Worm (Caenorhabditis elegans) whole organism, L4 larva: Measurements from ENCODE around the gene T24C2.5.

Source experiments
- F37D6.2 ChIP-seq: sonication (generic microtip); optimal IDR thresholded peaks from 2 replicates; lab custom pipeline; 2016; ENCODE audit warnings: mild to moderate bottlenecking, missing genetic modification characterization, missing compliant biosample characterization
- T20F7.1 ChIP-seq: fragments of 200-800 bp; sonication (Bioruptor generic); optimal IDR thresholded peaks from 2 replicates; lab custom pipeline; 2018; ENCODE audit warnings: mild to moderate bottlenecking, missing genetic modification characterization, missing compliant biosample characterization
- T26A8.4 ChIP-seq: fragments of 200-800 bp; sonication (Bioruptor generic); IDR thresholded peaks from 2 replicates; pipeline ENCODE4 v1.3.6; 2022; ENCODE audit warnings: missing genetic modification characterization, missing compliant biosample characterization
- Y48G9A.11 ChIP-seq: fragments of 200-800 bp; sonication (Bioruptor generic); IDR thresholded peaks from 2 replicates; pipeline ENCODE4 v1.3.6; 2022; ENCODE audit warnings: missing genetic modification reagents, missing genetic modification characterization, missing compliant biosample characterization
- Y5F2A.4 ChIP-seq: fragments of 200-800 bp; sonication (Bioruptor generic); optimal IDR thresholded peaks from 2 replicates; lab custom pipeline; 2018; ENCODE audit warnings: mild to moderate bottlenecking, missing genetic modification characterization, missing compliant biosample characterization
- ZK337.2 ChIP-seq: fragments of 200-800 bp; sonication (Bioruptor generic); IDR thresholded peaks from 2 replicates; pipeline ENCODE4 v1.3.6; 2022; ENCODE audit warnings: missing genetic modification reagents, missing genetic modification characterization, missing compliant biosample characterization
- ZK546.5 ChIP-seq, 2 experiments: sonication (generic microtip); optimal IDR thresholded peaks; 2 replicates each; lab custom pipeline; 2017; ENCODE audit warnings: missing biosample characterization in 2 of 2, missing genetic modification characterization in 2 of 2
- aha-1 ChIP-seq: fragments of 150-350 bp; peaks from one replicate; lab custom pipeline; 2014; ENCODE audit warnings: missing biosample characterization, missing genetic modification characterization
- arid-1 ChIP-seq: fragments of 200-800 bp; sonication (Bioruptor generic); conservative IDR thresholded peaks from 2 replicates; pipeline ENCODE4 v1.3.6; 2022; ENCODE audit warnings: missing genetic modification reagents, missing genetic modification characterization, missing compliant biosample characterization
- ceh-20 ChIP-seq: fragments of 200-800 bp; sonication (Bioruptor generic); IDR thresholded peaks from 2 replicates; pipeline ENCODE4 v1.3.6; 2022; ENCODE audit warnings: missing genetic modification reagents, missing genetic modification characterization, missing compliant biosample characterization
- ces-1 ChIP-seq: fragments of 150-350 bp; sonication (generic microtip); optimal IDR thresholded peaks from 4 replicates; lab custom pipeline; 2014; ENCODE audit warnings: missing biosample characterization, missing genetic modification reagents, missing genetic modification characterization
- cey-2 ChIP-seq: sonication (generic microtip); optimal IDR thresholded peaks from 3 replicates; lab custom pipeline; 2017; ENCODE audit warnings: missing genetic modification characterization, mild to moderate bottlenecking, missing compliant biosample characterization, antibody characterized with exemption, borderline replicate concordance; ENCODE audit not compliant: insufficient read depth
- ctbp-1 ChIP-seq: fragments of 200-800 bp; sonication (Bioruptor generic); IDR thresholded peaks from 2 replicates; pipeline ENCODE4 v1.3.6; 2022; ENCODE audit warnings: missing genetic modification reagents, missing genetic modification characterization, missing compliant biosample characterization
- dmd-6 ChIP-seq: fragments of 200-800 bp; sonication (Bioruptor generic); IDR thresholded peaks from 2 replicates; pipeline ENCODE4 v1.3.6; 2022; ENCODE audit warnings: missing genetic modification reagents, missing genetic modification characterization, missing compliant biosample characterization
- dmd-9 ChIP-seq: fragments of 200-800 bp; sonication (Bioruptor generic); IDR thresholded peaks from 2 replicates; pipeline ENCODE4 v1.3.6; 2022; ENCODE audit warnings: missing genetic modification reagents, missing genetic modification characterization, missing compliant biosample characterization
- dve-1 ChIP-seq: sonication (generic microtip); optimal IDR thresholded peaks from 2 replicates; lab custom pipeline; 2017; ENCODE audit warnings: antibody characterized with exemption, mild to moderate bottlenecking, missing genetic modification characterization, missing compliant biosample characterization; ENCODE audit not compliant: insufficient read depth
- egl-43 ChIP-seq: fragments of 200-800 bp; sonication (Bioruptor generic); IDR thresholded peaks from 2 replicates; pipeline ENCODE4 v1.3.6; 2022; ENCODE audit warnings: missing genetic modification reagents, missing genetic modification characterization, missing compliant biosample characterization
- fkh-10 ChIP-seq: fragments of 150-350 bp; optimal IDR thresholded peaks from 2 replicates; lab custom pipeline; 2014; ENCODE audit warnings: missing biosample characterization, missing genetic modification reagents, missing genetic modification characterization
- gei-8 ChIP-seq: fragments of 200-800 bp; sonication (Bioruptor generic); optimal IDR thresholded peaks from 2 replicates; lab custom pipeline; 2018; ENCODE audit warnings: mild to moderate bottlenecking, missing genetic modification characterization, missing compliant biosample characterization
- hif-1 ChIP-seq, 2 experiments: sonication (generic microtip); optimal IDR thresholded peaks; 2 replicates each; lab custom pipeline; 2016 to 2017; ENCODE audit warnings: missing compliant biosample characterization in 2 of 2, missing genetic modification characterization in 2 of 2, missing genetic modification reagents in 2 of 2, missing genotype in 2 of 2, mild to moderate bottlenecking in 1 of 2
- hlh-11 ChIP-seq: fragments of 200-800 bp; sonication (Bioruptor generic); optimal IDR thresholded peaks from 2 replicates; lab custom pipeline; 2018; ENCODE audit warnings: mild to moderate bottlenecking, missing genetic modification characterization, missing compliant biosample characterization
- hlh-30 ChIP-seq: sonication (generic microtip); optimal IDR thresholded peaks from 2 replicates; lab custom pipeline; 2017; ENCODE audit warnings: antibody characterized with exemption, mild to moderate bottlenecking, missing genetic modification characterization, missing compliant biosample characterization; ENCODE audit not compliant: insufficient read depth
- hmg-1.1 ChIP-seq: fragments of 200-800 bp; sonication (Bioruptor generic); IDR thresholded peaks from 2 replicates; pipeline ENCODE4 v1.3.6; 2022; ENCODE audit warnings: missing genetic modification reagents, missing genetic modification characterization, missing compliant biosample characterization
- lim-7 ChIP-seq: fragments of 200-800 bp; sonication (Bioruptor generic); IDR thresholded peaks from 2 replicates; pipeline ENCODE4 v1.3.6; 2022; ENCODE audit warnings: missing genetic modification characterization, missing compliant biosample characterization
- lin-29 ChIP-seq: fragments of 200-800 bp; sonication (Bioruptor generic); IDR thresholded peaks from 2 replicates; pipeline ENCODE4 v1.3.6; 2022; ENCODE audit warnings: missing genetic modification reagents, missing genetic modification characterization, missing compliant biosample characterization
- madf-5 ChIP-seq, 2 experiments: fragments of 200-800 bp; sonication (Bioruptor generic); IDR thresholded peaks; 2 replicates each; pipeline ENCODE4 v1.3.6; 2022; ENCODE audit warnings: missing compliant biosample characterization in 2 of 2, missing genetic modification characterization in 2 of 2
- mdl-1 ChIP-seq, 2 experiments: fragments of 150-350 bp in 1 of 2; sonication (generic microtip) in 1 of 2; optimal IDR thresholded peaks; 2 replicates each; lab custom pipeline; 2014 to 2017; ENCODE audit warnings: missing biosample characterization in 2 of 2, missing genetic modification characterization in 2 of 2
- mep-1 ChIP-seq: fragments of 150-350 bp; sonication (generic microtip); optimal IDR thresholded peaks from 3 replicates; lab custom pipeline; 2014; ENCODE audit warnings: missing biosample characterization, missing genetic modification characterization
- mes-2 ChIP-seq: sonication (generic microtip); optimal IDR thresholded peaks from 2 replicates; lab custom pipeline; 2016; ENCODE audit warnings: missing genotype, mild to moderate bottlenecking, missing genetic modification characterization, missing compliant biosample characterization; ENCODE audit not compliant: poor library complexity, severe bottlenecking
- nhr-102 ChIP-seq: sonication (generic microtip); optimal IDR thresholded peaks from 2 replicates; lab custom pipeline; 2016; ENCODE audit warnings: mild to moderate bottlenecking, missing genetic modification characterization, moderate library complexity, missing compliant biosample characterization
- nhr-111 ChIP-seq: fragments of 200-800 bp; sonication (Bioruptor generic); optimal IDR thresholded peaks from 2 replicates; lab custom pipeline; 2018; ENCODE audit warnings: mild to moderate bottlenecking, missing genetic modification characterization, missing compliant biosample characterization
- nhr-28 ChIP-seq: fragments of 150-350 bp; optimal IDR thresholded peaks from 2 replicates; lab custom pipeline; 2014; ENCODE audit warnings: missing biosample characterization, missing genetic modification characterization
- nhr-42 ChIP-seq: fragments of 200-800 bp; sonication (Bioruptor generic); IDR thresholded peaks from 2 replicates; pipeline ENCODE4 v1.3.6; 2022; ENCODE audit warnings: missing genetic modification characterization, missing compliant biosample characterization
- pha-4 ChIP-seq, 2 experiments: fragments of 150-350 bp in 1 of 2; fragments of 200-800 bp in 1 of 2; sonication (Bioruptor generic) in 1 of 2; IDR thresholded peaks in 1 of 2; optimal IDR thresholded peaks in 1 of 2; 2 replicates each; pipeline versions ENCODE4 v1.3.6 to Lab custom; 2014 to 2022; ENCODE audit warnings: missing genetic modification characterization in 2 of 2, missing genetic modification reagents in 2 of 2, missing biosample characterization in 1 of 2, missing compliant biosample characterization in 1 of 2
- php-3 ChIP-seq: fragments of 200-800 bp; sonication (Bioruptor generic); IDR thresholded peaks from 2 replicates; pipeline ENCODE4 v1.3.6; 2022; ENCODE audit warnings: missing genetic modification reagents, missing genetic modification characterization, missing compliant biosample characterization
- pqm-1 ChIP-seq: sonication (generic microtip); optimal IDR thresholded peaks from 2 replicates; lab custom pipeline; 2017; ENCODE audit warnings: missing biosample characterization, missing genetic modification characterization
- rbr-2 ChIP-seq: sonication (generic microtip); optimal IDR thresholded peaks from 2 replicates; lab custom pipeline; 2016; ENCODE audit warnings: missing genotype, missing genetic modification characterization, missing compliant biosample characterization
- sdz-12 ChIP-seq: fragments of 200-800 bp; sonication (Bioruptor generic); optimal IDR thresholded peaks from 2 replicates; lab custom pipeline; 2018; ENCODE audit warnings: mild to moderate bottlenecking, missing genetic modification characterization, missing compliant biosample characterization
- set-16 ChIP-seq: fragments of 200-800 bp; sonication (Bioruptor generic); IDR thresholded peaks from 2 replicates; pipeline ENCODE4 v1.3.6; 2022; ENCODE audit warnings: missing genetic modification reagents, missing genetic modification characterization, missing compliant biosample characterization
- snpc-4 ChIP-seq: fragments of 150-350 bp; optimal IDR thresholded peaks from 2 replicates; lab custom pipeline; 2014; ENCODE audit warnings: missing biosample characterization, missing genetic modification characterization
- spr-1 ChIP-seq: sonication (generic microtip); optimal IDR thresholded peaks from 2 replicates; lab custom pipeline; 2016; ENCODE audit warnings: mild to moderate bottlenecking, missing genetic modification characterization, missing compliant biosample characterization
- tra-1 ChIP-seq: fragments of 200-800 bp; sonication (Bioruptor generic); IDR thresholded peaks from 2 replicates; pipeline ENCODE4 v1.3.6; 2022; ENCODE audit warnings: missing genetic modification reagents, missing genetic modification characterization, missing compliant biosample characterization
- unc-130 ChIP-seq: sonication (generic microtip); optimal IDR thresholded peaks from 2 replicates; lab custom pipeline; 2016; ENCODE audit warnings: missing genetic modification reagents, missing genetic modification characterization, missing compliant biosample characterization
- unc-39 ChIP-seq: sonication (generic microtip); optimal IDR thresholded peaks from 2 replicates; lab custom pipeline; 2017; ENCODE audit warnings: missing biosample characterization, missing genetic modification characterization
- vab-7 ChIP-seq: fragments of 200-800 bp; sonication (Bioruptor generic); IDR thresholded peaks from 2 replicates; pipeline ENCODE4 v1.3.6; 2022; ENCODE audit warnings: missing genetic modification reagents, missing genetic modification characterization, missing compliant biosample characterization
- zip-2 ChIP-seq: fragments of 150-350 bp; optimal IDR thresholded peaks from 2 replicates; lab custom pipeline; 2014; ENCODE audit warnings: missing biosample characterization, missing genetic modification characterization

Gene T24C2.5

ce11 chrX:14505578-14506353, 28.5 kb upstream of the T24C2.5 start (continued):
- TF ChIP-seq lim-7 (0 out of 2 replicates have a peak, but pooled peaks have one; percentile 45), unc-130 (no peak), ceh-20 (GFP tag; lab: Robert Waterston, UW) (0 out of 2 replicates have a peak, but pooled peaks have one; percentile 26), dve-1 (tag; lab: Kevin White, UChicago) (peak; percentile 82), nhr-28 (tag; lab: Kevin White, UChicago) (peak; percentile 92), nhr-42 (GFP tag; lab: Robert Waterston, UW) (0 out of 2 replicates have a peak, but pooled peaks have one; percentile 42), mep-1 (tag; lab: Kevin White, UChicago) (peak; percentile 55), fkh-10 (GFP tag; lab: Kevin White, UChicago) (no peak), snpc-4 (tag; lab: Kevin White, UChicago) (peak; percentile 4), pha-4 (GFP tag; IDR thresholded peaks at IDR 0.05; lab: Robert Waterston, UW) (no peak; the same call in 1 of the 2 replicates), pha-4 (tag; optimal IDR thresholded peaks at IDR 0.05; lab: Kevin White, UChicago) (peak; percentile 11), madf-5 (GFP tag; IDR thresholded peaks at IDR 0.05; lab: Robert Waterston, UW) (no peak), set-16 (peak; percentile 68), ZK337.2 (GFP tag; lab: Robert Waterston, UW) (0 out of 2 replicates have a peak, but pooled peaks have one; percentile 28), php-3 (GFP tag; lab: Robert Waterston, UW) (peak; percentile 41; the same call in 1 of the 2 replicates), hlh-11 (tag; lab: Kevin White, UChicago) (peak; percentile 94), nhr-111 (GFP tag; lab: Kevin White, UChicago) (no peak), T26A8.4 (no peak), aha-1 (tag; lab: Kevin White, UChicago) (peak; percentile 92), ZK546.5 (tag; optimal IDR thresholded peaks at IDR 0.05; lab: Kevin White, UChicago) (no peak), ctbp-1 (GFP tag; lab: Robert Waterston, UW) (0 out of 2 replicates have a peak, but pooled peaks have one; percentile 32), pqm-1 (tag; lab: Kevin White, UChicago) (peak; percentile 41), zip-2 (tag; lab: Kevin White, UChicago) (no peak), mes-2 (peak; percentile 56), rbr-2 (tag; lab: Kevin White, UChicago) (peak; percentile 13), hmg-1.1 (GFP tag; lab: Robert Waterston, UW) (peak; percentile 54), gei-8 (GFP tag; lab: Kevin White, UChicago) (peak; percentile 68), dmd-6 (GFP tag; lab: Robert Waterston, UW) (peak; percentile 88)
- TF ChIP-seq, all 104 proteins: peak for 34

DNA sequence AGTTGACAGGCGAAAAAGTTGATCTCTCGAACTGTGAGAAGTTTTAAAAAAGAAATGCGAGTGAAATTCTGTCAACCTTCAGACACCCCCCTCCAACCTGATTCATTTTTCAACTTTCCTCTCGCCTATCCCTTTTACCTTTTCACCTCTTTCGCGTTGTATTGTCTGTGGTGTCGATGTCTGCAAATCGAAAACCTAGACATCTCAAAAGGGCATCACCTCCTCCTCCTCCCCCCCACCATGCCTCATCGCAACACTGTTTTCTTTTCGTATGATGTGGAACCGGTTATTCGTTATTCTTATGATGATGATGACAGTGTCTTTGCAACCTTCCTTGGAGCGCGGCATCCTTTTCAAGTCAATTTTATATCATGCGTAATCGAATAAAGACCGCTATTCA, 26.2 kb upstream of the T24C2.5 start:
- TF ChIP-seq dmd-9 (GFP tag; lab: Robert Waterston, UW) (no peak), nhr-42 (GFP tag; lab: Robert Waterston, UW) (no peak), cey-2 (tag; lab: Kevin White, UChicago) (no peak), spr-1 (no peak), ZK337.2 (GFP tag; lab: Robert Waterston, UW) (no peak), Y48G9A.11 (GFP tag; lab: Robert Waterston, UW) (no peak), unc-39 (tag; lab: Kevin White, UChicago) (no peak), set-16 (0 out of 2 replicates have a peak, but pooled peaks have one; percentile 11), unc-130 (no peak), hif-1 (tag; optimal IDR thresholded peaks at IDR 0.05; lab: Kevin White, UChicago) (no peak), aha-1 (tag; lab: Kevin White, UChicago) (peak; percentile 90), vab-7 (GFP tag; lab: Robert Waterston, UW) (no peak), sdz-12 (GFP tag; lab: Kevin White, UChicago) (no peak), egl-43 (no peak), F37D6.2 (no peak), arid-1 (no peak), T20F7.1 (GFP tag; lab: Kevin White, UChicago) (no peak), mdl-1 (tag; optimal IDR thresholded peaks at IDR 0.05; lab: Kevin White, UChicago) (peak in 1 of 2 experiments; percentile 43), ces-1 (no peak), mes-2 (no peak), nhr-102 (tag; lab: Kevin White, UChicago) (no peak), hlh-30 (peak; percentile 37), lin-29 (GFP tag; lab: Robert Waterston, UW) (no peak), tra-1 (GFP tag; lab: Robert Waterston, UW) (0 out of 2 replicates have a peak, but pooled peaks have one; percentile 40), Y5F2A.4 (GFP tag; lab: Kevin White, UChicago) (no peak)
